Worm (Caenorhabditis elegans) whole organism, L4 larva: ENCODE data around the gene otpl-8.

Experiments
- F10B5.3 ChIP-seq: sonication (generic microtip); optimal IDR thresholded peaks from 2 replicates; lab custom pipeline; 2016; ENCODE audit warnings: mild to moderate bottlenecking, missing genetic modification characterization, missing compliant biosample characterization
- aha-1 ChIP-seq: fragments of 150-350 bp; peaks from one replicate; lab custom pipeline; 2014; ENCODE audit warnings: missing biosample characterization, missing genetic modification characterization
- ama-1 ChIP-seq: fragments of 150-350 bp; optimal IDR thresholded peaks from 2 replicates; lab custom pipeline; 2014; ENCODE audit warnings: inconsistent platforms, mixed read lengths
- ceh-32 ChIP-seq: sonication (generic microtip); optimal IDR thresholded peaks from 2 replicates; lab custom pipeline; 2016; ENCODE audit warnings: mild to moderate bottlenecking, missing genetic modification characterization, missing compliant biosample characterization; ENCODE audit not compliant: poor library complexity
- ceh-44 ChIP-seq: fragments of 200-800 bp; sonication (Bioruptor generic); IDR thresholded peaks from 2 replicates; pipeline ENCODE4 v1.3.6; 2022; ENCODE audit warnings: missing genetic modification reagents, missing genetic modification characterization, missing compliant biosample characterization
- ces-1 ChIP-seq: fragments of 150-350 bp; sonication (generic microtip); optimal IDR thresholded peaks from 4 replicates; lab custom pipeline; 2014; ENCODE audit warnings: missing biosample characterization, missing genetic modification reagents, missing genetic modification characterization
- nhr-111 ChIP-seq: fragments of 200-800 bp; sonication (Bioruptor generic); optimal IDR thresholded peaks from 2 replicates; lab custom pipeline; 2018; ENCODE audit warnings: mild to moderate bottlenecking, missing genetic modification characterization, missing compliant biosample characterization
- nhr-76 ChIP-seq: fragments of 150-350 bp; optimal IDR thresholded peaks from 2 replicates; lab custom pipeline; 2014; ENCODE audit warnings: missing biosample characterization, missing genetic modification characterization
- nhr-77 ChIP-seq: fragments of 150-350 bp; optimal IDR thresholded peaks from 2 replicates; lab custom pipeline; 2014; ENCODE audit warnings: missing biosample characterization, missing genetic modification characterization
- pha-4 ChIP-seq, 2 experiments: fragments of 150-350 bp in 1 of 2; fragments of 200-800 bp in 1 of 2; sonication (Bioruptor generic) in 1 of 2; IDR thresholded peaks in 1 of 2; optimal IDR thresholded peaks in 1 of 2; 2 replicates each; pipeline versions ENCODE4 v1.3.6 to Lab custom; 2014 to 2022; ENCODE audit warnings: missing genetic modification characterization in 2 of 2, missing genetic modification reagents in 2 of 2, missing biosample characterization in 1 of 2, missing compliant biosample characterization in 1 of 2

DNA sequence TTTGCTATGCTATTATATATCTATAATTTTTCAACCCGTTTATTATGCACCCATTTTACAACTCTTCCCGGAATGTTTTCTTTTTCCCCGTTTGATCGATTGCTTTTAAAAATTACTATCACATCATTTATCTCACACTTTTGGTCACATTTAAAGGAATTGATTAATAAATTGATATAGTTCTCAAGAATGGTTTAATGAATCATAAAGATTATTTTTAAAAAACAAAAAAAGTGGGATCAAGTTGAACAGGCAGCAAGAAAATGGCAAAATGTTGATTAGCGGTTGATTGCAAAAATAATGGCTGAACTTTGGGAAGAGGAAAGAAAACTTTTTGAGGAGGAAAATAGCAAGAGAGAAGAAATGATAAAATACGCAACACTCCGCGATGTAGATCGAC is 29.1 kb upstream of the otpl-8 start, which contains the start of gene W06D11.5:
- no peak for TF ChIP-seq F10B5.3 (tag; lab: Kevin White, UChicago)
- TF ChIP-seq ama-1 = no peak
- TF ChIP-seq aha-1 (tag; lab: Kevin White, UChicago) = no peak
- TF ChIP-seq nhr-76 = no peak
- TF ChIP-seq pha-4 (GFP tag; IDR thresholded peaks at IDR 0.05; lab: Robert Waterston, UW) = no peak
- no peak for TF ChIP-seq pha-4 (tag; optimal IDR thresholded peaks at IDR 0.05; lab: Kevin White, UChicago)
- TF ChIP-seq nhr-111 (GFP tag; lab: Kevin White, UChicago) = no peak
- TF ChIP-seq ces-1 (GFP tag; lab: Kevin White, UChicago) = no peak
- TF ChIP-seq ceh-32 (tag; lab: Kevin White, UChicago) = no peak
- no peak for TF ChIP-seq nhr-77
- no peak for TF ChIP-seq ceh-44 (GFP tag; lab: Robert Waterston, UW)
